Worm (Caenorhabditis elegans) whole organism, L1 larva: ENCODE measurements around the gene flp-4.

Source experiments
- ama-1 ChIP-seq: fragments of 150-350 bp; optimal IDR thresholded peaks from 2 replicates; lab custom pipeline; 2014
- lin-15B ChIP-seq: fragments of 150-350 bp; sonication (generic microtip); optimal IDR thresholded peaks from 3 replicates; lab custom pipeline; 2014; ENCODE audit warnings: missing biosample characterization, missing genetic modification characterization
- mdl-1 ChIP-seq, 2 experiments: fragments of 150-350 bp; optimal IDR thresholded peaks; 2 replicates each; lab custom pipeline; 2014 to 2017; ENCODE audit warnings: missing biosample characterization in 2 of 2, missing genetic modification characterization in 2 of 2, inconsistent platforms in 1 of 2
- nhr-12 ChIP-seq: sonication (generic microtip); optimal IDR thresholded peaks from 2 replicates; lab custom pipeline; 2017; ENCODE audit warnings: missing biosample characterization, missing genetic modification characterization
- sox-4 ChIP-seq: sonication (generic microtip); optimal IDR thresholded peaks from 2 replicates; lab custom pipeline; 2016; ENCODE audit warnings: missing genetic modification characterization, missing compliant biosample characterization
- unc-86 ChIP-seq: sonication (generic microtip); optimal IDR thresholded peaks from 2 replicates; lab custom pipeline; 2016; ENCODE audit warnings: missing genetic modification characterization, missing compliant biosample characterization
- zag-1 ChIP-seq: fragments of 150-350 bp; optimal IDR thresholded peaks from 2 replicates; lab custom pipeline; 2014; ENCODE audit warnings: missing biosample characterization, missing genetic modification characterization
- ztf-11 ChIP-seq, 2 experiments: sonication (generic microtip); optimal IDR thresholded peaks; 2 replicates each; lab custom pipeline; 2016 to 2017; ENCODE audit warnings: missing genetic modification characterization in 2 of 2, missing biosample characterization in 1 of 2, missing compliant biosample characterization in 1 of 2

DNA sequence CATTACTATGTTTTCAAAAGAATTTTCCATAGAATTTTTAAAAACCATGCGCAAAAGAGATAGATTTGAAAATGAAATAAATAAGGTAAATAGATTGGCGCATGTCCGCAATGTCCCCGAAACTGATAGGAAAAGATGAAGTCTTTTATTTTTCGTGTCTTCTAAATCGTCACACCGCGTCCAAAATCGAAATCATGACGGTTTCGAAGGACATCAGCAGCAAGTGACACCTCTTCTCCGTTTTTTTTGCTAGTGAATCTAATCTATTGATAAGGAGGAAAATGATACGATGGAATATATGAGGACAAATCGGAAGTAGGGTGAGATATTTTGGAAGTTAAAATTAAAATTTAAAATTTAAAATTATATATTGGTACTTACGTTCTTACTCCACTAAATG, 25.3 kb downstream of the flp-4 start:
- TF ChIP-seq sox-4 (tag; lab: Kevin White, UChicago) (no peak), mdl-1 (tag; optimal IDR thresholded peaks at IDR 0.05; lab: Kevin White, UChicago) (no peak), unc-86 (tag; lab: Kevin White, UChicago) (no peak), nhr-12 (tag; lab: Kevin White, UChicago) (no peak), ama-1 (lab: Kevin White, UChicago) (no peak), zag-1 (no peak), lin-15B (tag; lab: Kevin White, UChicago) (no peak), ztf-11 (tag; optimal IDR thresholded peaks at IDR 0.05; lab: Kevin White, UChicago) (no peak)
